Worm (Caenorhabditis elegans) whole organism, early embryonic: ENCODE data around the gene gcn-1.

Experiments used
- F13C5.2 ChIP-seq: sonication (generic microtip); optimal IDR thresholded peaks from 2 replicates; lab custom pipeline; 2017; ENCODE audit warnings: mild to moderate bottlenecking, missing genetic modification characterization, inconsistent platforms, missing compliant biosample characterization
- aly-1 ChIP-seq: sonication (generic microtip); optimal IDR thresholded peaks from 2 replicates; lab custom pipeline; 2016; ENCODE audit warnings: missing genetic modification characterization, missing compliant biosample characterization
- ama-1 ChIP-seq: fragments of 150-350 bp; optimal IDR thresholded peaks from 2 replicates; lab custom pipeline; 2014
- ceh-13 ChIP-seq: fragments of 200-800 bp; sonication (Bioruptor generic); optimal IDR thresholded peaks from 2 replicates; lab custom pipeline; 2018; ENCODE audit warnings: mild to moderate bottlenecking, missing genetic modification characterization, missing compliant biosample characterization
- ceh-36 ChIP-seq: sonication (generic microtip); optimal IDR thresholded peaks from 2 replicates; lab custom pipeline; 2016; ENCODE audit warnings: missing genetic modification characterization, inconsistent platforms, missing compliant biosample characterization
- ets-7 ChIP-seq: sonication (generic microtip); optimal IDR thresholded peaks from 2 replicates; lab custom pipeline; 2016; ENCODE audit warnings: missing genotype, missing genetic modification characterization, missing compliant biosample characterization
- flt-1 ChIP-seq: fragments of 200-800 bp; sonication (Bioruptor generic); IDR thresholded peaks from 2 replicates; pipeline ENCODE4 v1.3.6; 2022; ENCODE audit warnings: missing genetic modification characterization, missing compliant biosample characterization
- hmg-4 ChIP-seq: fragments of 200-800 bp; sonication (Bioruptor generic); optimal IDR thresholded peaks from 2 replicates; lab custom pipeline; 2018; ENCODE audit warnings: mild to moderate bottlenecking, missing genetic modification characterization, missing compliant biosample characterization
- hnd-1 ChIP-seq: sonication (generic microtip); optimal IDR thresholded peaks from 2 replicates; lab custom pipeline; 2016; ENCODE audit warnings: missing genetic modification characterization, missing compliant biosample characterization
- pes-1 ChIP-seq: fragments of 200-800 bp; sonication (Bioruptor generic); IDR thresholded peaks from 2 replicates; pipeline ENCODE4 v1.3.6; 2022; ENCODE audit warnings: missing genetic modification reagents, missing genetic modification characterization, missing compliant biosample characterization
- sea-1 ChIP-seq: fragments of 200-800 bp; sonication (Bioruptor generic); conservative IDR thresholded peaks from 2 replicates; pipeline ENCODE4 v1.3.6; 2022; ENCODE audit warnings: missing genetic modification characterization, missing compliant biosample characterization
- tra-4 ChIP-seq: sonication (generic microtip); optimal IDR thresholded peaks from 2 replicates; lab custom pipeline; 2017; ENCODE audit warnings: missing genetic modification characterization, missing compliant biosample characterization

DNA sequence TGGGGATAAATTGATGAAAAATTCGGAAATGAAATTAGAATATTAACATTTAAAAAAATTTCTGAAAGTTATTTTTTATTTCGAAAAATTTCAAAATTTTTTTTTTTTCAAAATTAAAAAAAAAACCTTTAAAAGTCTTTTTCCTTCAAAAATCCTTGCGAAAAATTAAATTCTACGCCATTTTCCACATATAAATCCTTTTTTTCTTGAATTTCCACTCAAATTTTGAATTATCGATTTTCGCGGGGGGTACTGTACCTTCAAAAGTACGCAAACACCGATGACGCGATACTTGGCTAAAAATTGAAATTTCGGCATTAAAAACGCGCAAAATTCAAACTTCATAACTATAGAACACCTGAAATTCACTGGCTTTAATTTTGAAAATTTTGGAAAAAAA lies 58.9 kb downstream of the gcn-1 start:
- no peak for TF ChIP-seq sea-1 (GFP tag; lab: Robert Waterston, UW)
- no peak for TF ChIP-seq ama-1 (lab: Kevin White, UChicago)
- no peak for TF ChIP-seq aly-1 (tag; lab: Kevin White, UChicago)
- TF ChIP-seq F13C5.2 (tag; lab: Kevin White, UChicago), result no peak
- no peak for TF ChIP-seq ets-7 (tag; lab: Kevin White, UChicago)
- TF ChIP-seq hnd-1 (tag; lab: Kevin White, UChicago), result no peak
- no peak for TF ChIP-seq ceh-36
- no peak for TF ChIP-seq ceh-13
- TF ChIP-seq hmg-4, result no peak
- no peak for TF ChIP-seq tra-4
- TF ChIP-seq pes-1 (GFP tag; lab: Robert Waterston, UW), result no peak
- TF ChIP-seq flt-1 (GFP tag; lab: Robert Waterston, UW), result no peak
